Worm (Caenorhabditis elegans) whole organism, midembryonic: ENCODE results near the gene ztf-8.
A peak's percentile ranks its signal among the peaks of the same experiment; 100 is the strongest.

Source experiments
- T22C8.4 ChIP-seq: fragments of 200-800 bp; sonication (Bioruptor generic); IDR thresholded peaks from 2 replicates; pipeline ENCODE4 v1.3.6; 2022; ENCODE audit warnings: missing genetic modification characterization, missing compliant biosample characterization
- cog-1 ChIP-seq: sonication (generic microtip); optimal IDR thresholded peaks from 2 replicates; lab custom pipeline; 2016; ENCODE audit warnings: missing genetic modification characterization, missing compliant biosample characterization
- flt-1 ChIP-seq: fragments of 200-800 bp; sonication (Bioruptor generic); IDR thresholded peaks from 2 replicates; pipeline ENCODE4 v1.3.6; 2022; ENCODE audit warnings: missing genetic modification characterization, missing compliant biosample characterization
- klf-2 ChIP-seq: fragments of 200-800 bp; sonication (Bioruptor generic); conservative IDR thresholded peaks from 2 replicates; pipeline ENCODE4 v1.3.6; 2022; ENCODE audit warnings: missing genetic modification reagents, missing genetic modification characterization, missing compliant biosample characterization
- med-1 ChIP-seq: sonication (generic microtip); optimal IDR thresholded peaks from 2 replicates; lab custom pipeline; 2017; ENCODE audit warnings: missing genetic modification characterization, mild to moderate bottlenecking, missing compliant biosample characterization, antibody characterized with exemption, missing genetic modification reagents; ENCODE audit not compliant: insufficient read depth
- ref-1 ChIP-seq: fragments of 200-800 bp; sonication (Bioruptor generic); conservative IDR thresholded peaks from 2 replicates; pipeline ENCODE4 v1.3.6; 2022; ENCODE audit warnings: missing genetic modification reagents, missing genetic modification characterization, missing compliant biosample characterization
- tab-1 ChIP-seq: fragments of 200-800 bp; sonication (Bioruptor generic); IDR thresholded peaks from 2 replicates; pipeline ENCODE4 v1.3.6; 2022; ENCODE audit warnings: missing genetic modification characterization, missing compliant biosample characterization
- ztf-23 ChIP-seq: fragments of 200-800 bp; sonication (Bioruptor generic); IDR thresholded peaks from 2 replicates; pipeline ENCODE4 v1.3.6; 2022; ENCODE audit warnings: missing genetic modification reagents, missing genetic modification characterization, missing compliant biosample characterization
- ztf-29 ChIP-seq: fragments of 200-800 bp; sonication (Bioruptor generic); IDR thresholded peaks from 2 replicates; pipeline ENCODE4 v1.3.6; 2022; ENCODE audit warnings: missing genetic modification reagents, missing genetic modification characterization, missing compliant biosample characterization

Gene ztf-8

DNA sequence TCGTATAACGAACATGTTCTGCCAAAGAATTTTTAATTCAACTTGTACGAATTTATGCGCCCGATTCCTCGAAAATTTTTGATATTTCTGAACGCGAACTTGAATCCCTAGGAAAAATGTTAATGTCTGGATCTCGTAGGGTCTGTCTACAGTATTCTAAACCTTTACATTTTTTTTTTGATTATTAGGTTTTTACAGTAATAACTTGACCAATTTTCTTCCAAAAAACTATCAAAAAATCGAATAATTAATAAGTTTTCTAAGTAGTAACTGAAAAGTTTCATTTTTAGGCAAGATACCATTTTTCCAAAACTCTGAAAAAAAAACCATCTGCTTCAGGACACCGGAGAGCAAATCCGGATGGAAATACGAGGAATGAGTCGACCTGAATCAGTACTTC is 21.0 kb upstream of the ztf-8 start:
- no peak for TF ChIP-seq ztf-23 (GFP tag; lab: Robert Waterston, UW)
- no peak for TF ChIP-seq klf-2 (GFP tag; lab: Robert Waterston, UW)
- TF ChIP-seq tab-1 (GFP tag; lab: Robert Waterston, UW), result no peak
- no peak for TF ChIP-seq med-1 (GFP tag; lab: Kevin White, UChicago)
- TF ChIP-seq ref-1 (GFP tag; lab: Robert Waterston, UW), result no peak
- no peak for TF ChIP-seq T22C8.4 (GFP tag; lab: Robert Waterston, UW)
- TF ChIP-seq flt-1 (GFP tag; lab: Robert Waterston, UW), result no peak
- TF ChIP-seq cog-1, result no peak
- TF ChIP-seq ztf-29, result no peak

DNA sequence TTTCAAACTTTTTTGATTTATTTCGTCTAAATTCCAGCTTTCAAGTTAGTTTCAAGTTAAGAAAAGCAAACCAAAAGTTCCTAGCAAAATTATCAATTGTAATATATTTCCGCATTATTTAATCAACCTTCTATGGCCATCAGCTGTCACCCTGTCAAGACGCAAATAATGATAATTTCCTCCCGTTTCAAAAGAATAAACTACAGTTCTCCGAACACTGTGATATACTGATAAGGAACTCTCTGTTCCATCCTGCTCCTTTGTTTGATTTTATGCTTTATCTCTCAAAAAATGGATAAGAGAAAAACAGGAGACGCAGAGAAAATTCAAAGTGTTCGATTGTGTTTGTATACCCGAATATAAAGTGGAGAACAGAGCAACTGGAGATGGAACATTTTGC is 18.0 kb upstream of the ztf-8 start:
- TF ChIP-seq flt-1 (GFP tag; lab: Robert Waterston, UW) (no peak), med-1 (GFP tag; lab: Kevin White, UChicago) (no peak)

DNA sequence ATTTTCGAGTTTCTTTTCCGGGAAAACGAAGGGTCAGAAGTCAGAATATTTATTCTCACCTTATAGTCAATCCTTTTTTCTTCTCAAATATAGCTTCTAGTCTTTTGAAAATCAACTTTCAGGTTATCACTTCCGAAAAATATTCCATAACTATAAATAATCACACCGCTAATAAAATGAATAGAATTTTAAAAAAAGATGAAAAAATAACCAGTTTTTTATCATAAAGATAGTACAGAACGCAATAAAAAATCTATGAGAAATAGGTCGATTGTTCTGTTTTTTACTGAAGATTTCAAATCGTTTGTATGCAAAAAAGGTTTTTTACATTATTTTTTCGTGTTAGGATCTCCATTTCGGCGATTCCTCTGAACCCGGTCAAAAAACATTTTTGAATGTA is 17.0 kb upstream of the ztf-8 start:
- no peak for TF ChIP-seq ztf-23 (GFP tag; lab: Robert Waterston, UW)
- TF ChIP-seq klf-2 (GFP tag; lab: Robert Waterston, UW), result no peak
- TF ChIP-seq cog-1, result no peak
- no peak for TF ChIP-seq flt-1 (GFP tag; lab: Robert Waterston, UW)
- TF ChIP-seq med-1 (GFP tag; lab: Kevin White, UChicago), result no peak
- no peak for TF ChIP-seq ref-1 (GFP tag; lab: Robert Waterston, UW)
- no peak for TF ChIP-seq tab-1 (GFP tag; lab: Robert Waterston, UW)
- no peak for TF ChIP-seq T22C8.4 (GFP tag; lab: Robert Waterston, UW)
- TF ChIP-seq ztf-29, result no peak

DNA sequence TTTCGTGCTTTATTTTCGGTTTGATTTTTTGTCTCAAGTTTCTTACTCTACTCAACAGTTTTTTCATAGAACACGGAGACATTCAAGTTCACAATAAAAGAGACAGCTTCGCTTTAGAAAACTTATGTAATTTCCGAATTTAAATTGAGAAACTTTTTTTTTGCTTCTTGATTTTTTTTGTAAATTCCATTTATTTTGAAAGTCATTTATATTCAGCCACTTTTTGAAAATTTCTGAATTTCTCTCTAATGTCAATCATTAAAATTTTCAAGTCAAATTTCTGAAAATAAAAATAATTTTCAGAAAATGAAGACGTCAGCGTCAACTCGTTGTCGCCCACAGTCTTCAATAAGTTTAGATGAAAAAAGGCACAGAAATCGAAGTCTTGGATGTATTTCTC is 14.6 kb upstream of the ztf-8 start, which contains the start of gene T15B12.1:
Gene T15B12.1, plus strand, starts transcription at position 301 of the 400 bp plus-strand sequence.
- no peak for TF ChIP-seq T22C8.4 (GFP tag; lab: Robert Waterston, UW)
- no peak for TF ChIP-seq ztf-23 (GFP tag; lab: Robert Waterston, UW)
- no peak for TF ChIP-seq ref-1 (GFP tag; lab: Robert Waterston, UW)
- no peak for TF ChIP-seq flt-1 (GFP tag; lab: Robert Waterston, UW)
- no peak for TF ChIP-seq med-1 (GFP tag; lab: Kevin White, UChicago)
- TF ChIP-seq ztf-29, result no peak
- no peak for TF ChIP-seq tab-1 (GFP tag; lab: Robert Waterston, UW)
- TF ChIP-seq klf-2 (GFP tag; lab: Robert Waterston, UW), result no peak
- TF ChIP-seq cog-1, result no peak

DNA sequence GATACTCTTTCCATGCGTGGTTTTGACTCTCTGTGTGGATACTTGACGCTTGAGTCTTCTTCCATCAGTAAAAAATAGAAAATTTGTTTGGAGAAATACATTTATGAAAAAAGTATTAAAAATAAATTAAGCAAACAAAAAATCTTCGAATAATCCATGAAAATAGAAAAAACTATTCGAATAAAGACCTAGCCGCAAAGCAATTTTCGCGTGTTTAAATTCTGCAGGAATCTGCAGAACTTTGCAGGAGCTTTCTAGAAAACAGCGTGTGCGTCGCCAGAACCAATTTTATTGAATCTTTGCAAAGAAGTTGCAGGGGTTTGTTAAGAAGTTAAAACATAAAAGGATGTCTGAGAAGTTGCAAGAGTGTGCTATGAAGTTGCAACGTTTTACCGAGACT is 12.9 kb upstream of the ztf-8 start, which contains the start of gene ZC395.11:
Gene ZC395.11, minus strand, starts transcription at position 101 of the 400 bp plus-strand sequence.
- TF ChIP-seq tab-1 (GFP tag; lab: Robert Waterston, UW), result no peak

DNA sequence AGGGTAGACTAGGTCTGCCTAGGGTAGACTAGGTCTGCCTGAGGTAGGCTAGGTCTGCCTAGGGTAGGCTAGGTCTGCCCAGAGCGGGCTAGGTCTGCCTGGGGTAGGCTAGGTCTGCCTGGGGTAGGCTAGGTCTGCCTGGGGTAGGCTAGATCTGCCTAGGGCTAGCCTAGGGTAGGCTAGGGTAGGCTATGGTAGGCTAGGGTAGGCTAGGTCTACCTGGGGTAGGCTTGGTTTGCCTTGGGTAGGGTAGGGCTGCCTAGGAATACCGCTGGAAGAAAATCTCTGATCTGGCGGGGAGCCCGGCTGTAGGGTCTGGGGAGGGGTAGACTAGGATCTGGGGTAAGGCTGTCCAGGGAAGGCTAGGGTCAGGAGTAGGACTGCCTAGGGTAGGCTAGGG is 12.2 kb upstream of the ztf-8 start:
- TF ChIP-seq tab-1 (GFP tag; lab: Robert Waterston, UW), result 0 out of 2 replicates have a peak, but pooled peaks have one; percentile 54
- TF ChIP-seq flt-1 (GFP tag; lab: Robert Waterston, UW), result no peak

DNA sequence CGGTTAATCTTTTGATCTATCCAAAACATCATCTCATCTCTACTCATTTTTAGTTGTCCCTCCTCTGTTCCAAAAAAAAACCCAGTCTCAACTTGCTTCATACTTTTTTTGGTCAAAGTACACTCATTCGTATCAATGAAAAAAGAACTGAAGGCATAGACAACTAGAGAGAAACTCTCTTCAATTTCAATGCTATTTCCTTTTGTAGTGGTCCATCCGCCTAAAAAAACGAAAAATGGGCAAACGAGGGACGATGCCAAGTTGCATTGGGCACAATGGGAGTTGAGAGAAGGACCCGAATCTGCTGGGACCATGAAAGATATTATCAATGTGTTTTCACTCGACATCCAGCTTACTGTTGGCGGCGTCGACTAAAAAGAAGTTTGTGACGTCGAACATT is 7.0 kb upstream of the ztf-8 start:
- TF ChIP-seq med-1 (GFP tag; lab: Kevin White, UChicago), result no peak
- no peak for TF ChIP-seq ztf-29

DNA sequence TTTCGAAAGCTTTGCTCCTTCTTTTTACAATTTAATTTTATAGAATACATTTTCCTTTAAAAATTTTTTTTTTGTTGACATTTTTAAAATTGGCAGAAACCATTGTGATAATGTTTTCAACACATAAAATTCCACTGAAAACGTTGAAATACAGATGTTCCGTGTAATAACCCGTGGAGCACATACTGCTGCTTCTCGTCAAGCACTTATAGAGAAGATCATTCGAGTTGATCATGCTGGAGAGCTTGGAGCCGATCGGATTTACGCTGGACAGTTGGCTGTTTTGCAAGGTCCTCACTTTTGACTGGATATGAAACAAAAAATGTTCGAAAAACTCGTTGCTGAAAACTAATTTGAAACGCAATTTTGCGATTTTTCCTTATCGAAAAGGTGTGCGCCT is 4.5 kb upstream of the ztf-8 start, which contains the start of gene clk-1:
Gene clk-1, plus strand, starts transcription at position 155 of the 400 bp plus-strand sequence.
- no peak for TF ChIP-seq ztf-29
- no peak for TF ChIP-seq klf-2 (GFP tag; lab: Robert Waterston, UW)
- TF ChIP-seq ztf-23 (GFP tag; lab: Robert Waterston, UW), result no peak
- TF ChIP-seq ref-1 (GFP tag; lab: Robert Waterston, UW), result no peak
- no peak for TF ChIP-seq T22C8.4 (GFP tag; lab: Robert Waterston, UW)
- no peak for TF ChIP-seq cog-1

DNA sequence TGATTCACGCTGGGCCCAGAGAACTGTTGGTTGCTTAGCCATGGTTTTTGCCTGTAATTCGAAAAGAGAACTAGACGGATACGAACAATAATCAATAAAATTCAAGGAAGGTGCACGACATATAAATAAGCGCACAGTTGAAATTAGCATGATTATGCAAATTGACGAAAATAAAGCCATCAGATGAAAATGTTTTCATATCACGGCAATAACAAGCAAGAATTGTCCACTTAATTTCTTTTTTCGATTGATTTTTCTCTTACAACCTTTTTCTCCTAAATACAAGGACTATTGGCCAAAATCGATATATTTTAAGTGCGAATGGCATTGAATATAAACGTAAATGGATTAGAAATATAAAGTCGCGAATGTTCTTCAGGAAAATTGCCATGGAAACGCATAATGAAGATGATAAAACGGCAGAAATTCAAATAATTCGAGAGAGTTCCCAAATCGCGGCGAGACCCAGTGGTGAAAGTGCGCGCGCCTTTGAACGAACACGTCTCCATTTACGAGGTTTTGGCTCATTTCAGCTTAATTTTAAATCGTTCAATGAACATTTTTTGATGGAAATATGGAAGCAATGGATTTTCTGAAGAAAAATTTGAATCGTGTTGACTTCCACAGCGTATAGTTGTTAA is 1.6 kb upstream of the ztf-8 start, which contains the start of the genes daf-41 and toc-1:
Gene daf-41, minus strand, starts transcription at position 51 of the 641 bp plus-strand sequence.
Gene toc-1, plus strand, starts transcription at position 537 of the 641 bp plus-strand sequence.
- TF ChIP-seq ztf-23 (GFP tag; lab: Robert Waterston, UW), result no peak
- TF ChIP-seq med-1 (GFP tag; lab: Kevin White, UChicago), result no peak
- TF ChIP-seq tab-1 (GFP tag; lab: Robert Waterston, UW), result no peak
- TF ChIP-seq T22C8.4 (GFP tag; lab: Robert Waterston, UW), result no peak
- TF ChIP-seq flt-1 (GFP tag; lab: Robert Waterston, UW), result no peak
- TF ChIP-seq cog-1, result no peak
- TF ChIP-seq klf-2 (GFP tag; lab: Robert Waterston, UW), result no peak
- no peak for TF ChIP-seq ztf-29

DNA sequence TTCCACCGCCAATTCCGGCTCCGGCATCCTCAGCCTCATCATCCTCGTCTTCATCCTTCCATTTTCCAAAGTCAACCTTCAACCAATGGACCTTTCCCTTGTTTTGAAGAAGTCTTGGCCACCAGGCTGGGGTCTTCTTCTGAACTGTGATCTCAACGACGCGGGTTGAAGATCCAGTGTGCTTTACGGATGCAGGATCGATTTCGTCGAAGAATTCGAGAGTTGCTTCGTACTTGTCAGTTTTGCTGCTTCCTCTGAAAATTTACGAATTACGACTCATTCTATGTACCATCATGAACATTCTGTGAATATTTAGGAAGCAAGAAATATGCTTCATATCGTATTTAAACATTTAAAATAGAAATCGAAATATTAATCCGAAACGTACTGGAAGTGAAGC is 979 bp upstream of the ztf-8 start:
- TF ChIP-seq ztf-29, result no peak
- no peak for TF ChIP-seq flt-1 (GFP tag; lab: Robert Waterston, UW)
- TF ChIP-seq T22C8.4 (GFP tag; lab: Robert Waterston, UW), result no peak

DNA sequence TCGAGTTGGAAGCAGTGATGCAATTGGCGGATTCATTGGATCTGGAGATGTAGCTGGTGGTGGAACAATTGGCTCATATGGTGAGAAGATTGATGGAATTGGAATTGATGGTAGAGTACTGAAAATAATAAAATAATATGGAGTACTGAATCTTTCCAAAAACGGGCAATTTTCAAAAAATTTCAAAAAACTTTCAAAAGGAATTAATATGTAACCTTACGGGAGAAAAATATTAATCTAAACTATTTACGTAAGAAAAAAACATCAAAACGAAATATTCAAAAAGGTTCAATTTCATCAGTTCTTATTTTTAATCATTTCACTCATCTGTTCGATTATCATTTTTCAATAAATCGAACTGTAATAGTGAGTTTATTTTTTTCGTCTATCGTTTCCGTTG is 3.5 kb downstream of the ztf-8 start, which contains the start of gene ZC395.4:
Gene ZC395.4, plus strand, starts transcription at position 301 of the 400 bp plus-strand sequence.
- no peak for TF ChIP-seq med-1 (GFP tag; lab: Kevin White, UChicago)
- no peak for TF ChIP-seq cog-1
- no peak for TF ChIP-seq ref-1 (GFP tag; lab: Robert Waterston, UW)
- no peak for TF ChIP-seq T22C8.4 (GFP tag; lab: Robert Waterston, UW)
